Worm (Caenorhabditis elegans) whole organism, late embryonic: ENCODE data around the gene C05G5.2.

Experiments used
- C38D4.7 ChIP-seq: fragments of 200-800 bp; sonication (Bioruptor generic); optimal IDR thresholded peaks from 2 replicates; lab custom pipeline; 2018; ENCODE audit warnings: mild to moderate bottlenecking, missing genetic modification characterization, moderate library complexity, missing compliant biosample characterization
- K02D7.2 ChIP-seq: sonication (generic microtip); optimal IDR thresholded peaks from 2 replicates; lab custom pipeline; 2017; ENCODE audit warnings: mild to moderate bottlenecking, missing genetic modification characterization, missing compliant biosample characterization
- Y22D7AL.16 ChIP-seq: sonication (generic microtip); optimal IDR thresholded peaks from 2 replicates; lab custom pipeline; 2016; ENCODE audit warnings: missing genetic modification characterization, missing compliant biosample characterization
- ahr-1 ChIP-seq: sonication (generic microtip); optimal IDR thresholded peaks from 2 replicates; lab custom pipeline; 2016; ENCODE audit warnings: missing genetic modification characterization, missing compliant biosample characterization
- ceh-14 ChIP-seq: sonication (generic microtip); optimal IDR thresholded peaks from 2 replicates; lab custom pipeline; 2016; ENCODE audit warnings: missing genotype, missing genetic modification characterization, missing compliant biosample characterization
- ceh-18 ChIP-seq: sonication (generic microtip); optimal IDR thresholded peaks from 2 replicates; lab custom pipeline; 2016; ENCODE audit warnings: missing genetic modification characterization, missing compliant biosample characterization
- ceh-22 ChIP-seq: sonication (generic microtip); optimal IDR thresholded peaks from 2 replicates; lab custom pipeline; 2017; ENCODE audit warnings: missing biosample characterization, missing genetic modification characterization
- ceh-30 ChIP-seq: fragments of 150-350 bp; optimal IDR thresholded peaks from 2 replicates; lab custom pipeline; 2014; ENCODE audit warnings: missing biosample characterization, missing genetic modification characterization
- ceh-31 ChIP-seq: sonication (generic microtip); optimal IDR thresholded peaks from 2 replicates; lab custom pipeline; 2016; ENCODE audit warnings: missing genetic modification characterization, missing compliant biosample characterization
- ceh-34 ChIP-seq: sonication (generic microtip); optimal IDR thresholded peaks from 2 replicates; lab custom pipeline; 2016; ENCODE audit warnings: mild to moderate bottlenecking, missing genetic modification characterization, missing compliant biosample characterization
- che-1 ChIP-seq: sonication (generic microtip); optimal IDR thresholded peaks from 2 replicates; lab custom pipeline; 2016; ENCODE audit warnings: mild to moderate bottlenecking, missing genetic modification characterization, missing compliant biosample characterization
- dmd-4 ChIP-seq: sonication (generic microtip); optimal IDR thresholded peaks from 2 replicates; lab custom pipeline; 2016; ENCODE audit warnings: borderline replicate concordance, missing genetic modification characterization, missing compliant biosample characterization
- elt-2 ChIP-seq: sonication (generic microtip); optimal IDR thresholded peaks from 2 replicates; lab custom pipeline; 2016; ENCODE audit warnings: missing genetic modification reagents, missing genetic modification characterization, missing compliant biosample characterization
- hlh-15 ChIP-seq: sonication (generic microtip); optimal IDR thresholded peaks from 2 replicates; lab custom pipeline; 2016; ENCODE audit warnings: missing genetic modification characterization, missing compliant biosample characterization
- hlh-6 ChIP-seq: sonication (generic microtip); optimal IDR thresholded peaks from 2 replicates; lab custom pipeline; 2016; ENCODE audit warnings: missing genotype, missing genetic modification characterization, missing compliant biosample characterization
- mec-3 ChIP-seq: sonication (generic microtip); optimal IDR thresholded peaks from 2 replicates; lab custom pipeline; 2016; ENCODE audit warnings: borderline replicate concordance, missing genetic modification characterization, missing compliant biosample characterization
- nfya-1 ChIP-seq: sonication (generic microtip); optimal IDR thresholded peaks from 2 replicates; lab custom pipeline; 2017; ENCODE audit warnings: missing genetic modification characterization, mild to moderate bottlenecking, missing compliant biosample characterization, antibody characterized with exemption, moderate library complexity
- odd-2 ChIP-seq: sonication (generic microtip); optimal IDR thresholded peaks from 2 replicates; lab custom pipeline; 2017; ENCODE audit warnings: antibody characterized with exemption, mild to moderate bottlenecking, missing genetic modification characterization, missing compliant biosample characterization
- pag-3 ChIP-seq: sonication (generic microtip); optimal IDR thresholded peaks from 2 replicates; lab custom pipeline; 2016; ENCODE audit warnings: missing compliant biosample characterization, missing genetic modification characterization, borderline replicate concordance
- pax-1 ChIP-seq: fragments of 150-350 bp; optimal IDR thresholded peaks from 2 replicates; lab custom pipeline; 2014; ENCODE audit warnings: missing biosample characterization, missing genetic modification characterization
- pha-2 ChIP-seq: sonication (generic microtip); optimal IDR thresholded peaks from 2 replicates; lab custom pipeline; 2017; ENCODE audit warnings: mild to moderate bottlenecking, missing genetic modification characterization, missing compliant biosample characterization
- pha-4 ChIP-seq: fragments of 150-350 bp; optimal IDR thresholded peaks from 2 replicates; lab custom pipeline; 2018; ENCODE audit warnings: missing biosample characterization, missing genetic modification reagents, missing genetic modification characterization
- pros-1 ChIP-seq: fragments of 150-350 bp; optimal IDR thresholded peaks from 2 replicates; lab custom pipeline; 2014; ENCODE audit warnings: missing biosample characterization, missing genetic modification reagents, missing genetic modification characterization
- sdc-2 ChIP-seq: sonication (generic microtip); optimal IDR thresholded peaks from 2 replicates; lab custom pipeline; 2016; ENCODE audit warnings: missing genotype, missing genetic modification characterization, missing compliant biosample characterization
- sox-4 ChIP-seq: sonication (generic microtip); optimal IDR thresholded peaks from 2 replicates; lab custom pipeline; 2017; ENCODE audit warnings: mild to moderate bottlenecking, missing genetic modification characterization, inconsistent platforms, missing compliant biosample characterization
- syd-9 ChIP-seq: sonication (generic microtip); optimal IDR thresholded peaks from 2 replicates; lab custom pipeline; 2016; ENCODE audit warnings: mild to moderate bottlenecking, missing genetic modification characterization, moderate library complexity, missing compliant biosample characterization
- tbx-2 ChIP-seq: sonication (generic microtip); optimal IDR thresholded peaks from 2 replicates; lab custom pipeline; 2016; ENCODE audit warnings: missing genetic modification characterization, missing compliant biosample characterization
- unc-3 ChIP-seq, 2 experiments: fragments of 200-800 bp in 1 of 2; sonication (Bioruptor generic) in 1 of 2; sonication (generic microtip) in 1 of 2; conservative IDR thresholded peaks in 1 of 2; optimal IDR thresholded peaks in 1 of 2; 2 replicates each; pipeline versions ENCODE4 v1.3.6 to Lab custom; 2016 to 2022; ENCODE audit warnings: missing compliant biosample characterization in 2 of 2, missing genetic modification characterization in 2 of 2, missing genetic modification reagents in 1 of 2
- unc-42 ChIP-seq: sonication (generic microtip); optimal IDR thresholded peaks from 2 replicates; lab custom pipeline; 2016; ENCODE audit warnings: missing genotype, missing genetic modification characterization, missing compliant biosample characterization
- unc-55 ChIP-seq: sonication (generic microtip); optimal IDR thresholded peaks from 2 replicates; lab custom pipeline; 2017; ENCODE audit warnings: missing biosample characterization, missing genetic modification reagents, missing genetic modification characterization
- unc-86 ChIP-seq: sonication (generic microtip); optimal IDR thresholded peaks from 2 replicates; lab custom pipeline; 2016; ENCODE audit warnings: missing genetic modification characterization, missing compliant biosample characterization

Gene C05G5.2

ce11 chrX:14773238-14773637 lies 26.1 kb downstream of the C05G5.2 start, which contains the start of gene unc-3:
TSS of gene unc-3 (plus strand) at chrX:14773538.
- TF ChIP-seq ceh-14 (tag; lab: Kevin White, UChicago): no peak
- TF ChIP-seq unc-3 (GFP tag; conservative IDR thresholded peaks at IDR 0.05; lab: Robert Waterston, UW): no peak
- TF ChIP-seq unc-3 (tag; optimal IDR thresholded peaks at IDR 0.05; lab: Kevin White, UChicago): no peak
- no peak for TF ChIP-seq pros-1 (tag; lab: Kevin White, UChicago)
- TF ChIP-seq pha-2 (tag; lab: Kevin White, UChicago): no peak
- no peak for TF ChIP-seq ceh-30 (tag; lab: Kevin White, UChicago)
- TF ChIP-seq tbx-2 (tag; lab: Kevin White, UChicago): no peak
- TF ChIP-seq sdc-2 (tag; lab: Kevin White, UChicago): no peak
- no peak for TF ChIP-seq sox-4
- no peak for TF ChIP-seq pax-1 (tag; lab: Kevin White, UChicago)
- no peak for TF ChIP-seq elt-2 (tag; lab: Kevin White, UChicago)
- TF ChIP-seq ceh-22: no peak
- no peak for TF ChIP-seq syd-9 (tag; lab: Kevin White, UChicago)
- TF ChIP-seq hlh-15: no peak
- TF ChIP-seq ceh-18 (tag; lab: Kevin White, UChicago): no peak
- no peak for TF ChIP-seq pag-3 (tag; lab: Kevin White, UChicago)
- TF ChIP-seq che-1: no peak
- no peak for TF ChIP-seq Y22D7AL.16 (tag; lab: Kevin White, UChicago)
- no peak for TF ChIP-seq K02D7.2 (tag; lab: Kevin White, UChicago)
- TF ChIP-seq, all 69 proteins: peak for 0

- TF ChIP-seq pha-4 (tag; lab: Kevin White, UChicago): no peak
Observed at ce11 chrX:14775222-14775621, 28.1 kb downstream of the C05G5.2 start.

DNA sequence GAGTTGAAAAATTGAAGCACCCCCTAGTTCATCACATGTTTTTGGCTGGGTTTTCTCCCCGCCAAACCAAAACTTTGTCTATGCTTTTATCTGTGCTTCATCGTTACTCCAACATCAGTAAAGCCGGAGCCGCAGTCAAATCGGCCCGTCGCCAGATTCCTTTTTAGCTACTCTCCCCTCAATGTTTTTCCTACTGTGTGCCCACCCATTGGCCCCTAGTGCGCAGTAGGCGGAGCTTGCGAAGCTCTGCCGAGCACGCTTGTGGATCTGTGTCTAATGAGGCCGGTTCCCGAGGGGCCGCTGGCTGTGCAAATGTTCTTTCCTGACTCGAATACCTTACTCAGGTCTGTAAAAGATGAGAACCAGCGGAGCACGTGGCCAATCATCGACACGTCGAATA lies 29.2 kb downstream of the C05G5.2 start:
- no peak for TF ChIP-seq ahr-1
- TF ChIP-seq sdc-2 (tag; lab: Kevin White, UChicago): no peak
- TF ChIP-seq unc-86 (tag; lab: Kevin White, UChicago): no peak
- TF ChIP-seq C38D4.7 (GFP tag; lab: Kevin White, UChicago): no peak
- no peak for TF ChIP-seq ceh-14 (tag; lab: Kevin White, UChicago)
- no peak for TF ChIP-seq sox-4
- no peak for TF ChIP-seq ceh-34 (tag; lab: Kevin White, UChicago)
- peak; percentile 21 for TF ChIP-seq nfya-1 (tag; lab: Kevin White, UChicago)
- no peak for TF ChIP-seq elt-2 (tag; lab: Kevin White, UChicago)
- TF ChIP-seq pha-2 (tag; lab: Kevin White, UChicago): no peak
- TF ChIP-seq unc-3 (GFP tag; conservative IDR thresholded peaks at IDR 0.05; lab: Robert Waterston, UW): 0 out of 2 replicates have a peak, but pooled peaks have one; percentile 48
- TF ChIP-seq unc-3 (tag; optimal IDR thresholded peaks at IDR 0.05; lab: Kevin White, UChicago): no peak
- TF ChIP-seq, all 69 proteins: peak for 2

DNA sequence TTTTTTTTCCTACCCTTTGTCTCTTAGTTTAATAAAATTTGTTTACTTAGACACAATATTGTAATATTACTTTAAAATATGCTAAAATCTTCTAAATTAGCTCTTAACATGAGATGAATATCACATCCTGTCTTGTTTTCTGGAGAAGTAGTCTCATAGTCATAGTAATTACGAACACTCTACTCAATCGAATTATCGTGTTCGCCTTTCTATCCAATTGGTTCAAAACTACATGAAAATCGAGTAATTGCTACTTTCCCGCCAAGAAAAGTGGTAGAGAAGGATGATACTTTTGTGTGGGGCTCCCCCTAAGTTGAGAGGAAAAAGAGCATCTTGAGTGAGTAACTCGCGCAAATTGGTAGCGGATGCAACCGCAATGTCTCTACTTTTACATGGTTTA lies 31.0 kb downstream of the C05G5.2 start:
- TF ChIP-seq ceh-31 (tag; lab: Kevin White, UChicago) (peak; percentile 22), nfya-1 (tag; lab: Kevin White, UChicago) (no peak), hlh-6 (tag; lab: Kevin White, UChicago) (no peak), elt-2 (tag; lab: Kevin White, UChicago) (no peak), mec-3 (tag; lab: Kevin White, UChicago) (no peak), tbx-2 (tag; lab: Kevin White, UChicago) (no peak), syd-9 (tag; lab: Kevin White, UChicago) (no peak), dmd-4 (tag; lab: Kevin White, UChicago) (no peak), unc-42 (tag; lab: Kevin White, UChicago) (peak; percentile 78)

DNA sequence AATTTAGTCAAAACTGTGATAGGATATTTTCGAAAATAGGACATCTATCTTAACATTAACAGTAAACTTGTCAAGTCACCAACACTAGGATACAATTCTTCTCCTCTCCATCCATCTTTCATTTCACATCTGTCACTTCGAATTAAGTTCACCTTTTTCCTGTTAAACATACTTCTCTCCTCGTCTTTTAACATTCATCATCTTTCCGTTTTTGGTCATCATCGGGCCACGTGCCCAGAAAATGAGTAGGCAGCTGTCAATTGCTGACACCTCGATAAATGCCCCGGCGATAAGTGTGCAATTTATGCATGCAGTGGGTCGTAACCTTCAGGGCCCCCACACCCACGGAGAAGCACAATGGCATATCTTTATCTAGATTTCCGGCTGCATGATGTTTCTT lies 33.1 kb downstream of the C05G5.2 start:
- TF ChIP-seq sdc-2 (tag; lab: Kevin White, UChicago) (no peak), odd-2 (no peak), unc-55 (GFP tag; lab: Kevin White, UChicago) (peak; percentile 48)
- TF ChIP-seq, all 69 proteins: peak for 1
